Fruit fly (Drosophila melanogaster): ENCODE results near the gene UGP.
A peak's percentile ranks its signal among the peaks of the same experiment; 100 is the strongest.

UGP gene

DNA sequence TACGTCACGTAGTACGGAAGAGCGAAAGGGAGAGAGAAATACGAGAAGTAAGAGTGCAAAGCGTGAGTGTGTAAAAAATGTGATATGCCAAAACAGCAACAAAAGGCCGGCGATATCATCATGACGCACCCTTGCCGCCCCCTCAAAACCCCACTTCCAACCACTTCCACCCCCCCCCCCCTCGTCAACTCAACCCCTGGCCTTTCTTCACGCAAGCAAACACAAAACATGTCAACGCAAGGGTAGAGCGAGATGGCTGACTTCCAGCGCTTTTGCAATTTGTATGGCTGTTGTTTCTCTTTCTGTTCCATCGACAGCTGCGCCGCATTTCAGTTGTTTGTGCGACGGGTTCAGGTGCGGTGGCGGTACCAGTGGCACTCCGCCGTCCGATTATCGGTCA is 23.0 kb downstream of the UGP start (continued):
- TF ChIP-seq Hr39 (GFP tag; optimal IDR thresholded peaks at IDR 0.05) = no peak
- no peak for TF ChIP-seq Smox (GFP tag; optimal IDR thresholded peaks at IDR 0.05)
- no peak for TF ChIP-seq CG34406 (GFP tag; optimal IDR thresholded peaks at IDR 0.05)
- TF ChIP-seq CG32006 (GFP tag; optimal IDR thresholded peaks at IDR 0.05) = no peak
- no peak for TF ChIP-seq topi (GFP tag; optimal IDR thresholded peaks at IDR 0.05)
- TF ChIP-seq fkh (GFP tag; optimal IDR thresholded peaks at IDR 0.05) = peak; percentile 62
- TF ChIP-seq lz (GFP tag; optimal IDR thresholded peaks at IDR 0.05) = no peak
- TF ChIP-seq spab (GFP tag; optimal IDR thresholded peaks at IDR 0.05) = no peak
- no peak for TF ChIP-seq achi (GFP tag; optimal IDR thresholded peaks at IDR 0.05)
- TF ChIP-seq CG8119 (GFP tag; IDR thresholded peaks at IDR 0.05) = peak; percentile 38; the same call in 1 of the 3 replicates
- TF ChIP-seq Ets96B (tag; optimal IDR thresholded peaks at IDR 0.05) = no peak
- peak; percentile 21 for TF ChIP-seq vri (GFP tag; optimal IDR thresholded peaks at IDR 0.05)
- peak; percentile 20 for TF ChIP-seq CG1621 (tag; optimal IDR thresholded peaks at IDR 0.05)
- peak; percentile 68 for TF ChIP-seq CG16779 (tag; optimal IDR thresholded peaks at IDR 0.05)
- TF ChIP-seq Hr38 (GFP tag; optimal IDR thresholded peaks at IDR 0.05) = no peak
- no peak for TF ChIP-seq CG8319 (GFP tag; optimal IDR thresholded peaks at IDR 0.05)
- no peak for TF ChIP-seq cyc (GFP tag; optimal IDR thresholded peaks at IDR 0.05)
- TF ChIP-seq dac (GFP tag; optimal IDR thresholded peaks at IDR 0.05) = no peak

DNA sequence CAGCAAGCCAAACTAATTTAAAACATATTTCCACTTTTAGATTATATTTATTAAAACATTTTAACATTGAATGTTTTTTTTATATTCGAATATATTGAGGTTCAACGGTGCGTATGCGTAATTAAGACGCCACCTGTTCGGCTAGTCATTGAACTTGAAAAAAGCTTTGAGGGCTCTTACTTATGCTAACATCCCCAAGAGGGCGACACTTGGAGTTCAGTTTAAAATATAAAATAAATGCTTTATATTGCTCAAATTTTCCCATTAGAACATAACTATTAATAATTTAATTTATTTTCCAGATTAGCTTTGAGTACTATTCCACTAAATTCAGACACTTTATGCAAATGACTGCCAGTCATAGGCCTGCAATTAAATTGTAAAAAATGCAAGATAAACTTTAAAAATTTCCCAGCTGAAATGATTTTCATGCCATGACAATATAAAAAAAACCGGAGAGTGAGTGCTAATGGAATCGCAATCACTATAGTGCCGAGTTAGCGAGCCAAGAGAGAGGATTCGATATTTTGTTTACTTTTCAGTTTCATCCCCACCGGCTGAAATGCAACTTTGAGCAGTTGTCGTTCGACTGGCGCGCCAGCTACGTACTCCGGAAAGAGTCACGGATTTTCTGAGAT is 24.9 kb downstream of the UGP start, which contains the start of gene PGRP-LA:
Gene PGRP-LA (plus strand): TSS at position 588 of the 638 bp plus-strand sequence.
- TF ChIP-seq CG6792 (GFP tag; optimal IDR thresholded peaks at IDR 0.05) (no peak), Ets21C (GFP tag; optimal IDR thresholded peaks at IDR 0.05) (no peak), OdsH (GFP tag; optimal IDR thresholded peaks at IDR 0.05) (peak; percentile 37), dac (GFP tag; optimal IDR thresholded peaks at IDR 0.05) (no peak), Hr39 (GFP tag; optimal IDR thresholded peaks at IDR 0.05) (peak; percentile 5), fd59A (GFP tag; optimal IDR thresholded peaks at IDR 0.05) (no peak), net (GFP tag; optimal IDR thresholded peaks at IDR 0.05) (no peak), salr (GFP tag; optimal IDR thresholded peaks at IDR 0.05) (no peak), CG8119 (GFP tag; IDR thresholded peaks at IDR 0.05) (no peak), CG10631 (GFP tag; optimal IDR thresholded peaks at IDR 0.05) (no peak), achi (GFP tag; optimal IDR thresholded peaks at IDR 0.05) (peak; percentile 10), fkh (GFP tag; optimal IDR thresholded peaks at IDR 0.05) (no peak), Met (GFP tag; optimal IDR thresholded peaks at IDR 0.05) (peak; percentile 45), svp (GFP tag) (no peak), CG8632 (GFP tag; optimal IDR thresholded peaks at IDR 0.05) (no peak), dsx (GFP tag; optimal IDR thresholded peaks at IDR 0.05; ENCODE audit: poor library complexity, severe bottlenecking) (no peak), CG4318 (GFP tag; optimal IDR thresholded peaks at IDR 0.05) (no peak), CG6276 (GFP tag; optimal IDR thresholded peaks at IDR 0.05) (no peak), ss (GFP tag; optimal IDR thresholded peaks at IDR 0.05) (no peak), Ets96B (tag; optimal IDR thresholded peaks at IDR 0.05) (no peak), Eip75B (GFP tag; optimal IDR thresholded peaks at IDR 0.05) (no peak), CG1621 (tag; optimal IDR thresholded peaks at IDR 0.05) (no peak), CG6808 (GFP tag; optimal IDR thresholded peaks at IDR 0.05) (no peak), Sox14 (GFP tag; optimal IDR thresholded peaks at IDR 0.05) (peak; percentile 10), topi (GFP tag; optimal IDR thresholded peaks at IDR 0.05) (peak; percentile 21), Smox (GFP tag; optimal IDR thresholded peaks at IDR 0.05) (no peak), spab (GFP tag; optimal IDR thresholded peaks at IDR 0.05) (no peak), lz (GFP tag; optimal IDR thresholded peaks at IDR 0.05) (peak; percentile 41), Blimp-1 (GFP tag; optimal IDR thresholded peaks at IDR 0.05) (no peak), acj6 (GFP tag; optimal IDR thresholded peaks at IDR 0.05) (peak; percentile 33), CG3919 (GFP tag; optimal IDR thresholded peaks at IDR 0.05) (peak; percentile 57), Sox102F (GFP tag; optimal IDR thresholded peaks at IDR 0.05) (peak; percentile 31), CG10669 (GFP tag; optimal IDR thresholded peaks at IDR 0.05) (no peak), Sox15 (GFP tag; optimal IDR thresholded peaks at IDR 0.05) (no peak), esn (GFP tag; optimal IDR thresholded peaks at IDR 0.05) (no peak), CG11294 (GFP tag; IDR thresholded peaks at IDR 0.05) (no peak), eg (GFP tag; IDR thresholded peaks at IDR 0.05) (no peak), CG34406 (GFP tag; optimal IDR thresholded peaks at IDR 0.05) (no peak), CG8319 (GFP tag; optimal IDR thresholded peaks at IDR 0.05) (no peak), Hr4 (GFP tag; optimal IDR thresholded peaks at IDR 0.05) (peak; percentile 26), Gug (GFP tag; IDR thresholded peaks at IDR 0.05) (no peak), CG31627 (GFP tag; optimal IDR thresholded peaks at IDR 0.05) (peak; percentile 18), vri (GFP tag; optimal IDR thresholded peaks at IDR 0.05) (no peak), Hr38 (GFP tag; optimal IDR thresholded peaks at IDR 0.05) (no peak)

Measured in whole organism, prepupa.